Fruit fly (Drosophila melanogaster): Measurements from ENCODE around the gene Alr.

Alr gene

dm6 chrX:19701611-19702010, 46.5 kb upstream of the Alr start, which contains the start of gene Tcs4 (continued):
- no peak for TF ChIP-seq CG7745 (tag; optimal IDR thresholded peaks at IDR 0.05)
- TF ChIP-seq nau (GFP tag; optimal IDR thresholded peaks at IDR 0.05) = no peak
- peak; percentile 1 for TF ChIP-seq lbe (GFP tag; optimal IDR thresholded peaks at IDR 0.05)
- TF ChIP-seq tap (tag; optimal IDR thresholded peaks at IDR 0.05) = no peak
- no peak for TF ChIP-seq CG8765 (GFP tag; IDR thresholded peaks at IDR 0.05)
- peak; percentile 31; the same call in 1 of the 2 replicates for TF ChIP-seq Bgb (GFP tag; IDR thresholded peaks at IDR 0.05; ENCODE audit: partially characterized antibody)
- TF ChIP-seq CG12104 (GFP tag; optimal IDR thresholded peaks at IDR 0.05) = no peak
- TF ChIP-seq croc (GFP tag; conservative IDR thresholded peaks at IDR 0.05) = no peak
- no peak for TF ChIP-seq lov (optimal IDR thresholded peaks at IDR 0.05)
- no peak for TF ChIP-seq lov (GFP tag; IDR thresholded peaks at IDR 0.05)
- no peak for TF ChIP-seq CG9215 (GFP tag; IDR thresholded peaks at IDR 0.05)
- no peak for TF ChIP-seq CG7372 (GFP tag; IDR thresholded peaks at IDR 0.05)
- no peak for TF ChIP-seq repo (GFP tag; optimal IDR thresholded peaks at IDR 0.05)
- no peak for TF ChIP-seq CG15073 (GFP tag; optimal IDR thresholded peaks at IDR 0.05)
- TF ChIP-seq az2 (GFP tag; optimal IDR thresholded peaks at IDR 0.05) = no peak
- peak; percentile 29 for TF ChIP-seq tin (GFP tag; optimal IDR thresholded peaks at IDR 0.05)
- TF ChIP-seq Sin3A (optimal IDR thresholded peaks at IDR 0.05) = peak; percentile 12
- peak; percentile 16 for TF ChIP-seq CG2120 (GFP tag; optimal IDR thresholded peaks at IDR 0.05)
- TF ChIP-seq stwl (tag; optimal IDR thresholded peaks at IDR 0.05) = peak; percentile 100
- TF ChIP-seq Meics (GFP tag; optimal IDR thresholded peaks at IDR 0.05) = peak; percentile 28
- TF ChIP-seq Awh (GFP tag; IDR thresholded peaks at IDR 0.05) = no peak
- TF ChIP-seq CG1647 (GFP tag; optimal IDR thresholded peaks at IDR 0.05) = no peak
- no peak for TF ChIP-seq Dref (GFP tag; IDR thresholded peaks at IDR 0.05)
- peak; percentile 20; the same call in 1 of the 2 replicates for TF ChIP-seq slbo (GFP tag; IDR thresholded peaks at IDR 0.05)
- no peak for TF ChIP-seq Sox100B (GFP tag; optimal IDR thresholded peaks at IDR 0.05)
- TF ChIP-seq CG2116 (GFP tag; optimal IDR thresholded peaks at IDR 0.05) = no peak
- peak; percentile 44 for TF ChIP-seq MESR4 (GFP tag; optimal IDR thresholded peaks at IDR 0.05)
- TF ChIP-seq CG7271 (tag; optimal IDR thresholded peaks at IDR 0.05) = no peak
- TF ChIP-seq E2f1 (GFP tag; IDR thresholded peaks at IDR 0.05) = no peak
- TF ChIP-seq Hey (tag; optimal IDR thresholded peaks at IDR 0.05) = no peak
- no peak for TF ChIP-seq CG1233 (GFP tag; optimal IDR thresholded peaks at IDR 0.05)
- peak; percentile 39 for TF ChIP-seq CG12659 (GFP tag; optimal IDR thresholded peaks at IDR 0.05)
- TF ChIP-seq chm (GFP tag; IDR thresholded peaks at IDR 0.05) = no peak
- no peak for TF ChIP-seq al (GFP tag; IDR thresholded peaks at IDR 0.05)
- TF ChIP-seq CG18011 (GFP tag; optimal IDR thresholded peaks at IDR 0.05) = no peak
- TF ChIP-seq CG3995 (GFP tag; optimal IDR thresholded peaks at IDR 0.05) = no peak
- no peak for TF ChIP-seq mam (GFP tag; optimal IDR thresholded peaks at IDR 0.05)
- TF ChIP-seq CG32767 (GFP tag; IDR thresholded peaks at IDR 0.05) = no peak
- no peak for TF ChIP-seq CG1832 (GFP tag; optimal IDR thresholded peaks at IDR 0.05)
- TF ChIP-seq CG10565 (GFP tag; optimal IDR thresholded peaks at IDR 0.05) = no peak
- peak in 1 of 3 experiments; percentile 46 for TF ChIP-seq lola (GFP tag; optimal IDR thresholded peaks at IDR 0.05)
- TF ChIP-seq tll (GFP tag; optimal IDR thresholded peaks at IDR 0.05) = no peak
- TF ChIP-seq CG11093 (GFP tag; IDR thresholded peaks at IDR 0.05) = no peak
- no peak for TF ChIP-seq CG11398 (GFP tag; optimal IDR thresholded peaks at IDR 0.05)
- no peak for TF ChIP-seq cato (GFP tag; optimal IDR thresholded peaks at IDR 0.05; ENCODE audit: borderline replicate concordance)
- no peak for TF ChIP-seq CG6689 (GFP tag; IDR thresholded peaks at IDR 0.05)
- TF ChIP-seq CG5180 (GFP tag; optimal IDR thresholded peaks at IDR 0.05) = no peak
- TF ChIP-seq CG6272 (GFP tag; IDR thresholded peaks at IDR 0.05) = no peak
- peak; percentile 29 for TF ChIP-seq CoRest (tag; optimal IDR thresholded peaks at IDR 0.05)
- TF ChIP-seq Spps (tag; optimal IDR thresholded peaks at IDR 0.05) = no peak
- no peak for TF ChIP-seq Blimp-1 (GFP tag; optimal IDR thresholded peaks at IDR 0.05)
- no peak for TF ChIP-seq CG9727 (GFP tag; optimal IDR thresholded peaks at IDR 0.05)
